Fruit fly (Drosophila melanogaster) whole organism, embryonic: ENCODE data around the gene Alg2.

Experiments
- Bdp1 ChIP-seq: fragments of 200-800 bp; sonication (Bioruptor generic); optimal IDR thresholded peaks from 3 replicates; lab custom pipeline; 2016; ENCODE audit warnings: missing biosample characterization, missing genetic modification characterization
- Blimp-1 ChIP-seq: fragments of 200-800 bp; sonication (Bioruptor generic); optimal IDR thresholded peaks from 3 replicates; lab custom pipeline; 2018; ENCODE audit warnings: missing biosample characterization, missing genetic modification characterization, mild to moderate bottlenecking, moderate library complexity, missing genetic modification reagents
- Bteb2 ChIP-seq: fragments of 200-800 bp; sonication (Bioruptor generic); optimal IDR thresholded peaks from 2 replicates; lab custom pipeline; 2016; ENCODE audit warnings: missing biosample characterization, missing genetic modification characterization
- CG10431 ChIP-seq: fragments of 200-800 bp; sonication (Bioruptor generic); optimal IDR thresholded peaks from 3 replicates; lab custom pipeline; 2018; ENCODE audit warnings: missing biosample characterization, mild to moderate bottlenecking, missing genetic modification characterization
- CG12155 ChIP-seq: fragments of 200-800 bp; sonication (Bioruptor generic); optimal IDR thresholded peaks from 3 replicates; lab custom pipeline; 2016; ENCODE audit warnings: missing biosample characterization, missing genetic modification characterization
- CG14441 ChIP-seq: fragments of 200-800 bp; sonication (Bioruptor generic); IDR thresholded peaks from 2 replicates; pipeline ENCODE4 v1.3.6; 2022; ENCODE audit warnings: missing biosample characterization, missing genetic modification characterization
- CG14667 ChIP-seq: fragments of 200-800 bp; sonication (Bioruptor generic); IDR thresholded peaks from 2 replicates; pipeline ENCODE4 v1.3.6; 2022; ENCODE audit warnings: missing biosample characterization, missing genetic modification characterization
- CG17359 ChIP-seq: fragments of 200-800 bp; sonication (Bioruptor generic); optimal IDR thresholded peaks from 3 replicates; lab custom pipeline; 2018; ENCODE audit warnings: missing biosample characterization, mild to moderate bottlenecking, missing genetic modification characterization, moderate library complexity
- CG18011 ChIP-seq: fragments of 200-800 bp; sonication (Bioruptor generic); optimal IDR thresholded peaks from 2 replicates; lab custom pipeline; 2017; ENCODE audit warnings: missing biosample characterization, missing genetic modification characterization, mild to moderate bottlenecking, moderate library complexity, missing genotype
- CG3065 ChIP-seq: fragments of 200-800 bp; sonication (Bioruptor generic); optimal IDR thresholded peaks from 2 replicates; lab custom pipeline; 2016; ENCODE audit warnings: missing biosample characterization, missing genetic modification characterization
- CG3163 ChIP-seq: fragments of 200-800 bp; sonication (Bioruptor generic); optimal IDR thresholded peaks from 3 replicates; lab custom pipeline; 2016; ENCODE audit warnings: missing biosample characterization, missing genetic modification characterization
- CG3281 ChIP-seq: fragments of 200-800 bp; sonication (Bioruptor generic); optimal IDR thresholded peaks from 3 replicates; lab custom pipeline; 2017; ENCODE audit warnings: missing biosample characterization, mild to moderate bottlenecking, missing genetic modification characterization
- CG43689 ChIP-seq: fragments of 200-800 bp; sonication (Bioruptor generic); IDR thresholded peaks from 2 replicates; pipeline ENCODE4 v1.3.6; 2022; ENCODE audit warnings: missing biosample characterization, missing genetic modification characterization
- CG6654 ChIP-seq: fragments of 200-800 bp; sonication (Bioruptor generic); optimal IDR thresholded peaks from 2 replicates; lab custom pipeline; 2017; ENCODE audit warnings: missing biosample characterization, mild to moderate bottlenecking, missing genetic modification characterization
- CG6765 ChIP-seq: fragments of 200-800 bp; sonication (Bioruptor generic); optimal IDR thresholded peaks from 3 replicates; lab custom pipeline; 2017; ENCODE audit warnings: missing biosample characterization, mild to moderate bottlenecking, missing genetic modification characterization
- CG8478 ChIP-seq: fragments of >200 bp; optimal IDR thresholded peaks from 2 replicates; lab custom pipeline; 2018
- CG9797 ChIP-seq: fragments of 200-800 bp; sonication (Bioruptor generic); optimal IDR thresholded peaks from 3 replicates; lab custom pipeline; 2018; ENCODE audit warnings: missing biosample characterization, mild to moderate bottlenecking, missing genetic modification characterization
- CrebB ChIP-seq: fragments of 200-800 bp; sonication (Bioruptor generic); optimal IDR thresholded peaks from 3 replicates; lab custom pipeline; 2018; ENCODE audit warnings: missing biosample characterization, mild to moderate bottlenecking, missing genetic modification characterization
- Dip3 ChIP-seq: fragments of 200-800 bp; sonication (Bioruptor generic); optimal IDR thresholded peaks from 3 replicates; lab custom pipeline; 2016; ENCODE audit warnings: missing biosample characterization, missing genetic modification characterization
- Gug ChIP-seq: fragments of 200-800 bp; sonication (Bioruptor generic); IDR thresholded peaks from 4 replicates; pipeline ENCODE4 v1.3.6; 2022; ENCODE audit warnings: missing biosample characterization, missing genetic modification characterization
- MTF-1 ChIP-seq: fragments of 200-800 bp; sonication (Bioruptor generic); optimal IDR thresholded peaks from 2 replicates; lab custom pipeline; 2018; ENCODE audit warnings: missing biosample characterization, mild to moderate bottlenecking, missing genetic modification characterization, borderline replicate concordance
- Med ChIP-seq: fragments of 200-800 bp; sonication (Bioruptor generic); peaks from one replicate; lab custom pipeline; 2016; ENCODE audit warnings: missing biosample characterization, missing genetic modification characterization, mild to moderate bottlenecking, inconsistent platforms, moderate library complexity
- Oli ChIP-seq: fragments of 200-800 bp; sonication (Bioruptor generic); optimal IDR thresholded peaks from 2 replicates; lab custom pipeline; 2018; ENCODE audit warnings: missing biosample characterization, mild to moderate bottlenecking, missing genetic modification characterization, moderate library complexity
- Pdp1 ChIP-seq, 2 experiments: fragments of 200-800 bp; sonication (Bioruptor generic); optimal IDR thresholded peaks; 3 replicates each; lab custom pipeline; 2016; ENCODE audit warnings: missing biosample characterization in 2 of 2, missing genetic modification characterization in 2 of 2, mild to moderate bottlenecking in 1 of 2, moderate library complexity in 1 of 2
- Scr ChIP-seq: fragments of 200-800 bp; sonication (Bioruptor generic); IDR thresholded peaks from 2 replicates; pipeline ENCODE4 v1.3.6; 2022; ENCODE audit warnings: missing biosample characterization, missing genetic modification characterization; ENCODE audit not compliant: partially characterized antibody
- Sox102F ChIP-seq: fragments of 200-800 bp; sonication (Bioruptor generic); optimal IDR thresholded peaks from 2 replicates; lab custom pipeline; 2018; ENCODE audit warnings: missing biosample characterization, mild to moderate bottlenecking, missing genetic modification characterization, moderate library complexity
- Spps ChIP-seq: fragments of 200-800 bp; sonication (Bioruptor generic); optimal IDR thresholded peaks from 2 replicates; lab custom pipeline; 2018; ENCODE audit warnings: missing biosample characterization, mild to moderate bottlenecking, missing genetic modification characterization
- Sry-δ ChIP-seq: fragments of 200-800 bp; sonication (Bioruptor generic); optimal IDR thresholded peaks from 2 replicates; lab custom pipeline; 2016; ENCODE audit warnings: missing biosample characterization, missing genetic modification characterization
- Vsx1 ChIP-seq: fragments of 200-800 bp; sonication (Bioruptor generic); optimal IDR thresholded peaks from 2 replicates; lab custom pipeline; 2017; ENCODE audit warnings: missing biosample characterization, mild to moderate bottlenecking, missing genetic modification characterization, missing genetic modification reagents
- bcd ChIP-seq: fragments of 200-800 bp; sonication (Bioruptor generic); optimal IDR thresholded peaks from 2 replicates; lab custom pipeline; 2017; ENCODE audit warnings: missing biosample characterization, mild to moderate bottlenecking, missing genetic modification characterization
- cg ChIP-seq: fragments of 200-800 bp; sonication (Bioruptor generic); optimal IDR thresholded peaks from 3 replicates; lab custom pipeline; 2019; ENCODE audit warnings: missing biosample characterization, mild to moderate bottlenecking, missing genetic modification characterization, moderate library complexity
- chinmo ChIP-seq: fragments of 200-800 bp; sonication (Bioruptor generic); IDR thresholded peaks from 4 replicates; pipeline ENCODE4 v1.3.6; 2022; ENCODE audit warnings: missing biosample characterization, missing genetic modification characterization; ENCODE audit not compliant: partially characterized antibody
- crol ChIP-seq: fragments of 200-800 bp; sonication (Bioruptor generic); IDR thresholded peaks from 2 replicates; pipeline ENCODE4 v1.3.6; 2022; ENCODE audit warnings: missing biosample characterization, missing genetic modification characterization
- dysf ChIP-seq: fragments of 200-800 bp; sonication (Bioruptor generic); IDR thresholded peaks from 3 replicates; pipeline ENCODE4 v1.3.6; 2022; ENCODE audit warnings: missing biosample characterization, missing genetic modification characterization
- ewg ChIP-seq: fragments of 200-800 bp; sonication (Bioruptor generic); optimal IDR thresholded peaks from 3 replicates; lab custom pipeline; 2017; ENCODE audit warnings: mild to moderate bottlenecking, missing biosample characterization, missing genetic modification reagents, missing genetic modification characterization
- gcm ChIP-seq: fragments of 200-800 bp; sonication (Bioruptor generic); optimal IDR thresholded peaks from 2 replicates; lab custom pipeline; 2019; ENCODE audit warnings: missing biosample characterization, mild to moderate bottlenecking, missing genetic modification characterization, moderate library complexity
- kay ChIP-seq: fragments of 200-800 bp; sonication (Bioruptor generic); optimal IDR thresholded peaks from 2 replicates; lab custom pipeline; 2016; ENCODE audit warnings: missing biosample characterization, missing genetic modification characterization
- ken ChIP-seq: fragments of 200-800 bp; sonication (Bioruptor generic); IDR thresholded peaks from 3 replicates; pipeline ENCODE4 v1.3.6; 2022; ENCODE audit warnings: missing biosample characterization, missing genetic modification characterization
- mld ChIP-seq: fragments of 200-800 bp; sonication (Bioruptor generic); IDR thresholded peaks from 3 replicates; pipeline ENCODE4 v1.3.6; 2022; ENCODE audit warnings: missing biosample characterization, missing genetic modification characterization; ENCODE audit not compliant: partially characterized antibody
- pnt ChIP-seq: fragments of 200-800 bp; sonication (Bioruptor generic); optimal IDR thresholded peaks from 3 replicates; lab custom pipeline; 2016; ENCODE audit warnings: missing biosample characterization, missing genetic modification characterization
- sd ChIP-seq: fragments of 200-800 bp; sonication (Bioruptor generic); optimal IDR thresholded peaks from 3 replicates; lab custom pipeline; 2018; ENCODE audit warnings: missing biosample characterization, mild to moderate bottlenecking, missing genetic modification characterization, moderate library complexity
- sens ChIP-seq: fragments of 200-800 bp; sonication (Bioruptor generic); peaks from one replicate; lab custom pipeline; 2016; ENCODE audit warnings: missing biosample characterization, missing genetic modification characterization
- sisA ChIP-seq: fragments of 200-800 bp; sonication (Bioruptor generic); IDR thresholded peaks from 2 replicates; pipeline ENCODE4 v1.3.6; 2022; ENCODE audit warnings: missing biosample characterization, missing genetic modification characterization
- stc ChIP-seq: fragments of 200-800 bp; sonication (Bioruptor generic); IDR thresholded peaks from 2 replicates; pipeline ENCODE4 v1.3.6; 2022; ENCODE audit warnings: missing biosample characterization, missing genetic modification characterization
- tin ChIP-seq: fragments of 200-800 bp; sonication (Bioruptor generic); optimal IDR thresholded peaks from 3 replicates; lab custom pipeline; 2016; ENCODE audit warnings: missing biosample characterization, missing genetic modification characterization
- z ChIP-seq: fragments of 200-800 bp; sonication (Bioruptor generic); IDR thresholded peaks from 3 replicates; pipeline ENCODE4 v1.3.6; 2022; ENCODE audit warnings: missing biosample characterization, missing genetic modification characterization
- zen ChIP-seq: fragments of 200-800 bp; sonication (Bioruptor generic); optimal IDR thresholded peaks from 3 replicates; lab custom pipeline; 2018; ENCODE audit warnings: missing biosample characterization, mild to moderate bottlenecking, missing genetic modification characterization, moderate library complexity

The Alg2 gene

dm6 chr3L:3125649-3126130, 17.9 kb upstream of the Alg2 start:
- TF ChIP-seq tin (GFP tag; lab: Kevin White, UChicago) (no peak), Med (GFP tag; lab: Kevin White, UChicago) (peak; percentile 61), sens (GFP tag; lab: Kevin White, UChicago) (peak; percentile 47), Sox102F (peak; percentile 3), Pdp1 (GFP tag; optimal IDR thresholded peaks at IDR 0.05; lab: Kevin White, UChicago) (peak in 1 of 2 experiments; percentile 39)

- TF ChIP-seq stc (GFP tag; lab: Robert Waterston, UW) (0 out of 2 replicates have a peak, but pooled peaks have one; percentile 26), bcd (GFP tag; lab: Kevin White, UChicago) (no peak), Vsx1 (GFP tag; lab: Kevin White, UChicago) (no peak), crol (GFP tag; lab: Robert Waterston, UW) (peak; percentile 19; the same call in 1 of the 2 replicates), Med (GFP tag; lab: Kevin White, UChicago) (peak; percentile 72), cg (peak; percentile 1), zen (peak; percentile 35), z (0 out of 3 replicates have a peak, but pooled peaks have one; percentile 41), gcm (GFP tag; lab: Kevin White, UChicago) (peak; percentile 53)
- TF ChIP-seq, all 482 proteins: peak for 7
Measured at dm6 chr3L:3126478-3126877, 17.1 kb upstream of the Alg2 start.

dm6 chr3L:3127544-3127943, 16.1 kb upstream of the Alg2 start, which contains the start of gene promL:
Gene promL, minus strand, starts transcription at chr3L:3127724.
- peak; percentile 55 for TF ChIP-seq MTF-1
- peak; percentile 17; the same call in 1 of the 2 replicates for TF ChIP-seq Scr
- TF ChIP-seq kay = no peak
- no peak for TF ChIP-seq sisA (GFP tag; lab: Robert Waterston, UW)
- TF ChIP-seq CG8478 (lab: Kevin White, UChicago) = no peak
- TF ChIP-seq gcm (GFP tag; lab: Kevin White, UChicago) = peak; percentile 67
- TF ChIP-seq Gug (GFP tag; lab: Robert Waterston, UW) = no peak
- TF ChIP-seq Blimp-1 = peak; percentile 43
- no peak for TF ChIP-seq pnt (GFP tag; lab: Kevin White, UChicago)
- TF ChIP-seq CG3163 = no peak
- peak; percentile 81 for TF ChIP-seq CG6765
- TF ChIP-seq mld (GFP tag; lab: Robert Waterston, UW) = no peak
- no peak for TF ChIP-seq CG14667
- peak; percentile 15 for TF ChIP-seq Oli
- peak; percentile 81 for TF ChIP-seq CG3281 (GFP tag; lab: Kevin White, UChicago)
- TF ChIP-seq CG9797 (GFP tag; lab: Kevin White, UChicago) = peak; percentile 97
- TF ChIP-seq CG43689 (GFP tag; lab: Robert Waterston, UW) = no peak
- TF ChIP-seq Bdp1 (GFP tag; lab: Kevin White, UChicago) = peak; percentile 57
- no peak for TF ChIP-seq CG12155 (GFP tag; lab: Kevin White, UChicago)
- peak; percentile 66 for TF ChIP-seq CG10431 (GFP tag; lab: Kevin White, UChicago)
- peak; percentile 64; the same call in 2 of the 3 replicates for TF ChIP-seq dysf (GFP tag; lab: Robert Waterston, UW)
- TF ChIP-seq CG6654 = no peak
- TF ChIP-seq CG18011 (GFP tag; lab: Kevin White, UChicago) = peak; percentile 3
- no peak for TF ChIP-seq CG3065 (GFP tag; lab: Kevin White, UChicago)
- TF ChIP-seq Bteb2 (GFP tag; lab: Kevin White, UChicago) = peak; percentile 79
- TF ChIP-seq chinmo = 0 out of 4 replicates have a peak, but pooled peaks have one; percentile 61
- peak; percentile 48 for TF ChIP-seq ewg (GFP tag; lab: Kevin White, UChicago)
- peak; percentile 70 for TF ChIP-seq CrebB (tag; lab: Kevin White, UChicago)
- TF ChIP-seq Dip3 (GFP tag; lab: Kevin White, UChicago) = no peak
- TF ChIP-seq CG17359 (tag; lab: Kevin White, UChicago) = peak; percentile 41
- TF ChIP-seq sd (tag; lab: Kevin White, UChicago) = peak; percentile 59
- TF ChIP-seq ken (GFP tag; lab: Robert Waterston, UW) = no peak
- TF ChIP-seq Sry-δ (GFP tag; lab: Kevin White, UChicago) = peak; percentile 47
- peak; percentile 14 for TF ChIP-seq Spps (tag; lab: Kevin White, UChicago)
- TF ChIP-seq CG14441 (GFP tag; lab: Robert Waterston, UW) = no peak
